Worm (Caenorhabditis elegans): Measurements from ENCODE around the gene F47B8.8.

DNA sequence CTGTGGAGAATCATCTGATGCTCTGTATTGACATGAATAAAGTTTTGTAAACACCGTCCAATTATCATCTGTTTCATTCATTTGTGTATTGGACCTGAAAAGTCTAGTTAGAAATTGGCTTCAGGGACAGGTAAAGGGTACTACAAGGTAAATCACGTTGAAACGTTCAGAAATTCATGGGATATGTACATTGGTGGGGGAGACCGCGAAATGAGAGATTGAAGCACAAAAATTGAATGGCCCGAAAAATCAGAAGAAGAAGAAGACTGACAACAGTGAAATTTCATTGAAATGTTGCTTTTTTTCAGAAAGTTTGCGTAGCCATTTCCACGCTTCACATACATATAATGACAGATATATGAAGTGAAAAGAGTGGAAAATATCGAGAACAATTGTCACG, 47.5 kb downstream of the F47B8.8 start, which contains the start of gene npr-43:
- TF ChIP-seq W03F9.2 (tag; optimal IDR thresholded peaks at IDR 0.05) (no peak), him-1 (tag; optimal IDR thresholded peaks at IDR 0.05) (no peak)
